Worm (Caenorhabditis elegans) whole organism, young adult: ENCODE measurements around the gene W05B10.4.
A peak's percentile ranks its signal among the peaks of the same experiment; 100 is the strongest.

ENCODE experiments used
- C17E4.6 ChIP-seq: fragments of 200-800 bp; sonication (Bioruptor generic); IDR thresholded peaks from 2 replicates; pipeline ENCODE4 v1.3.6; 2022; ENCODE audit warnings: missing genetic modification reagents, missing genetic modification characterization, missing compliant biosample characterization
- F10E7.11 ChIP-seq: sonication (generic microtip); optimal IDR thresholded peaks from 2 replicates; lab custom pipeline; 2017; ENCODE audit warnings: mild to moderate bottlenecking, missing genetic modification characterization, moderate library complexity, missing compliant biosample characterization
- F22D6.2 ChIP-seq: sonication (generic microtip); optimal IDR thresholded peaks from 2 replicates; lab custom pipeline; 2016; ENCODE audit warnings: mild to moderate bottlenecking, missing genetic modification characterization, missing compliant biosample characterization
- F33H1.4 ChIP-seq: fragments of 200-800 bp; sonication (Bioruptor generic); IDR thresholded peaks from 2 replicates; pipeline ENCODE4 v1.3.6; 2022; ENCODE audit warnings: missing genetic modification reagents, missing genetic modification characterization, missing compliant biosample characterization
- K12H6.12 ChIP-seq: fragments of 200-800 bp; sonication (Bioruptor generic); optimal IDR thresholded peaks from 2 replicates; lab custom pipeline; 2018; ENCODE audit warnings: mild to moderate bottlenecking, missing genetic modification characterization, missing compliant biosample characterization
- T07F8.4 ChIP-seq: sonication (generic microtip); optimal IDR thresholded peaks from 2 replicates; lab custom pipeline; 2016; ENCODE audit warnings: mild to moderate bottlenecking, missing genetic modification characterization, moderate library complexity, missing compliant biosample characterization
- Y53G8AR.9 ChIP-seq: fragments of 200-800 bp; sonication (Bioruptor generic); conservative IDR thresholded peaks from 2 replicates; pipeline ENCODE4 v1.3.6; 2022; ENCODE audit warnings: missing genetic modification reagents, missing genetic modification characterization, missing compliant biosample characterization
- Y56A3A.18 ChIP-seq: fragments of 200-800 bp; sonication (Bioruptor generic); IDR thresholded peaks from 2 replicates; pipeline ENCODE4 v1.3.6; 2022; ENCODE audit warnings: missing genetic modification reagents, missing genetic modification characterization, missing compliant biosample characterization
- ZK185.1 ChIP-seq: sonication (generic microtip); optimal IDR thresholded peaks from 2 replicates; lab custom pipeline; 2016; ENCODE audit warnings: mild to moderate bottlenecking, missing genetic modification characterization, missing compliant biosample characterization; ENCODE audit not compliant: poor library complexity, severe bottlenecking
- ama-1 ChIP-seq, 3 experiments: fragments of 150-350 bp in 1 of 3; sonication (generic microtip) in 2 of 3; optimal IDR thresholded peaks; 2 replicates each; lab custom pipeline; 2014 to 2018; ENCODE audit warnings: missing biosample characterization in 2 of 3, missing genetic modification characterization in 2 of 3, missing genetic modification reagents in 2 of 3
- atf-7 ChIP-seq: sonication (generic microtip); optimal IDR thresholded peaks from 2 replicates; lab custom pipeline; 2017; ENCODE audit warnings: mild to moderate bottlenecking, missing genetic modification characterization, missing compliant biosample characterization
- attf-3 ChIP-seq: fragments of 200-800 bp; sonication (Bioruptor generic); conservative IDR thresholded peaks from 2 replicates; pipeline ENCODE4 v1.3.6; 2022; ENCODE audit warnings: missing genetic modification reagents, missing genetic modification characterization, missing compliant biosample characterization
- attf-5 ChIP-seq: fragments of 200-800 bp; sonication (Bioruptor generic); optimal IDR thresholded peaks from 2 replicates; lab custom pipeline; 2018; ENCODE audit warnings: mild to moderate bottlenecking, missing genetic modification characterization, missing compliant biosample characterization
- bed-2 ChIP-seq: fragments of 200-800 bp; sonication (Bioruptor generic); IDR thresholded peaks from 2 replicates; pipeline ENCODE4 v1.3.6; 2022; ENCODE audit warnings: missing genetic modification reagents, missing genetic modification characterization, missing compliant biosample characterization
- cebp-2 ChIP-seq: fragments of 200-800 bp; sonication (Bioruptor generic); IDR thresholded peaks from 2 replicates; pipeline ENCODE4 v1.3.6; 2022; ENCODE audit warnings: missing genetic modification characterization, missing compliant biosample characterization
- ceh-100 ChIP-seq: fragments of 200-800 bp; sonication (Bioruptor generic); IDR thresholded peaks from 2 replicates; pipeline ENCODE4 v1.3.6; 2022; ENCODE audit warnings: missing genetic modification reagents, missing genetic modification characterization, missing compliant biosample characterization
- ceh-27 ChIP-seq: fragments of 200-800 bp; sonication (Bioruptor generic); optimal IDR thresholded peaks from 2 replicates; lab custom pipeline; 2018; ENCODE audit warnings: mild to moderate bottlenecking, missing genetic modification characterization, moderate library complexity, missing compliant biosample characterization
- chd-7 ChIP-seq: sonication (generic microtip); optimal IDR thresholded peaks from 2 replicates; lab custom pipeline; 2016; ENCODE audit warnings: mild to moderate bottlenecking, missing genetic modification characterization, moderate library complexity, missing compliant biosample characterization
- die-1 ChIP-seq: sonication (generic microtip); optimal IDR thresholded peaks from 2 replicates; lab custom pipeline; 2016; ENCODE audit warnings: missing genotype, mild to moderate bottlenecking, missing genetic modification characterization, missing compliant biosample characterization
- dpff-1 ChIP-seq: sonication (generic microtip); optimal IDR thresholded peaks from 2 replicates; lab custom pipeline; 2017; ENCODE audit warnings: mild to moderate bottlenecking, missing genetic modification characterization, missing compliant biosample characterization
- efl-1 ChIP-seq: fragments of 150-350 bp; optimal IDR thresholded peaks from 2 replicates; lab custom pipeline; 2014; ENCODE audit warnings: missing biosample characterization, missing genetic modification reagents, missing genetic modification characterization
- ekl-4 ChIP-seq: fragments of 200-800 bp; sonication (Bioruptor generic); IDR thresholded peaks from 2 replicates; pipeline ENCODE4 v1.3.6; 2022; ENCODE audit warnings: missing genetic modification reagents, missing genetic modification characterization, missing compliant biosample characterization
- ets-4 ChIP-seq: fragments of 200-800 bp; sonication (Bioruptor generic); optimal IDR thresholded peaks from 2 replicates; lab custom pipeline; 2018; ENCODE audit warnings: mild to moderate bottlenecking, missing genetic modification characterization, missing compliant biosample characterization
- fkh-3 ChIP-seq: sonication (generic microtip); optimal IDR thresholded peaks from 2 replicates; lab custom pipeline; 2016; ENCODE audit warnings: mild to moderate bottlenecking, missing genetic modification characterization, missing compliant biosample characterization
- gei-17 ChIP-seq: fragments of 200-800 bp; sonication (Bioruptor generic); optimal IDR thresholded peaks from 2 replicates; lab custom pipeline; 2018; ENCODE audit warnings: mild to moderate bottlenecking, missing genetic modification characterization, missing compliant biosample characterization
- him-1 ChIP-seq: sonication (generic microtip); optimal IDR thresholded peaks from 2 replicates; lab custom pipeline; 2016; ENCODE audit warnings: missing genotype, missing genetic modification reagents, missing genetic modification characterization, missing compliant biosample characterization
- hmg-1.2 ChIP-seq: fragments of 200-800 bp; sonication (Bioruptor generic); IDR thresholded peaks from 2 replicates; pipeline ENCODE4 v1.3.6; 2022; ENCODE audit warnings: missing genetic modification reagents, missing genetic modification characterization, missing compliant biosample characterization
- lin-35 ChIP-seq, 3 experiments: fragments of 150-350 bp in 2 of 3; sonication (generic microtip) in 1 of 3; optimal IDR thresholded peaks; 2 replicates each; lab custom pipeline; 2014 to 2018; ENCODE audit warnings: missing biosample characterization in 3 of 3, missing genetic modification characterization in 3 of 3, missing genetic modification reagents in 3 of 3
- lin-40 ChIP-seq: sonication (generic microtip); optimal IDR thresholded peaks from 2 replicates; lab custom pipeline; 2016; ENCODE audit warnings: missing genetic modification characterization, mild to moderate bottlenecking, missing compliant biosample characterization, missing genotype, missing genetic modification reagents
- madf-3 ChIP-seq: fragments of 200-800 bp; sonication (Bioruptor generic); IDR thresholded peaks from 2 replicates; pipeline ENCODE4 v1.3.6; 2022; ENCODE audit warnings: missing genetic modification reagents, missing genetic modification characterization, missing compliant biosample characterization
- mcd-1 ChIP-seq: fragments of 200-800 bp; sonication (Bioruptor generic); IDR thresholded peaks from 2 replicates; pipeline ENCODE4 v1.3.6; 2022; ENCODE audit warnings: missing genetic modification reagents, missing genetic modification characterization, missing compliant biosample characterization
- mes-4 ChIP-seq: sonication (generic microtip); optimal IDR thresholded peaks from 2 replicates; lab custom pipeline; 2016; ENCODE audit warnings: missing genotype, missing genetic modification characterization, missing compliant biosample characterization
- nhr-120 ChIP-seq: fragments of 200-800 bp; sonication (Bioruptor generic); IDR thresholded peaks from 2 replicates; pipeline ENCODE4 v1.3.6; 2022; ENCODE audit warnings: missing genetic modification characterization, missing compliant biosample characterization
- nhr-80 ChIP-seq: sonication (generic microtip); optimal IDR thresholded peaks from 2 replicates; lab custom pipeline; 2016; ENCODE audit warnings: missing genetic modification characterization, missing compliant biosample characterization
- nhr-90 ChIP-seq: sonication (generic microtip); optimal IDR thresholded peaks from 2 replicates; lab custom pipeline; 2016; ENCODE audit warnings: missing genotype, mild to moderate bottlenecking, missing genetic modification characterization, missing compliant biosample characterization
- rec-8 ChIP-seq, 2 experiments: sonication (generic microtip); optimal IDR thresholded peaks; 2 replicates each; lab custom pipeline; 2016; ENCODE audit warnings: mild to moderate bottlenecking in 2 of 2, missing genetic modification characterization in 2 of 2, missing genetic modification reagents in 2 of 2, missing genotype in 2 of 2, missing biosample characterization in 1 of 2, missing compliant biosample characterization in 1 of 2, moderate library complexity in 1 of 2
- repo-1 ChIP-seq: sonication (generic microtip); optimal IDR thresholded peaks from 2 replicates; lab custom pipeline; 2017; ENCODE audit warnings: mild to moderate bottlenecking, missing genetic modification characterization, missing compliant biosample characterization
- sea-2 ChIP-seq: fragments of 200-800 bp; sonication (Bioruptor generic); IDR thresholded peaks from 2 replicates; pipeline ENCODE4 v1.3.6; 2022; ENCODE audit warnings: missing genetic modification characterization, missing compliant biosample characterization
- snpc-1.1 ChIP-seq: sonication (generic microtip); optimal IDR thresholded peaks from 2 replicates; lab custom pipeline; 2017; ENCODE audit warnings: missing genetic modification characterization, mild to moderate bottlenecking, missing compliant biosample characterization, antibody characterized with exemption, moderate library complexity, missing genotype, missing genetic modification reagents; ENCODE audit not compliant: insufficient read depth
- snpc-4 ChIP-seq, 5 experiments: fragments of 150-350 bp in 1 of 5; sonication (generic microtip) in 4 of 5; optimal IDR thresholded peaks; 2 replicates each; lab custom pipeline; 2014 to 2018; ENCODE audit warnings: missing genetic modification characterization in 5 of 5, missing biosample characterization in 3 of 5, antibody characterized with exemption in 2 of 5, mild to moderate bottlenecking in 2 of 5, missing compliant biosample characterization in 2 of 5, missing genotype in 2 of 5, moderate library complexity in 2 of 5, missing genetic modification reagents in 1 of 5
- somi-1 ChIP-seq: fragments of 200-800 bp; sonication (Bioruptor generic); optimal IDR thresholded peaks from 2 replicates; lab custom pipeline; 2018; ENCODE audit warnings: mild to moderate bottlenecking, missing genetic modification characterization, missing compliant biosample characterization
- tlf-1 ChIP-seq: fragments of 200-800 bp; sonication (Bioruptor generic); optimal IDR thresholded peaks from 2 replicates; lab custom pipeline; 2018; ENCODE audit warnings: mild to moderate bottlenecking, missing genetic modification characterization, missing compliant biosample characterization
- ztf-22 ChIP-seq: fragments of 200-800 bp; sonication (Bioruptor generic); optimal IDR thresholded peaks from 2 replicates; lab custom pipeline; 2018; ENCODE audit warnings: mild to moderate bottlenecking, missing genetic modification characterization, moderate library complexity, missing compliant biosample characterization
- ztf-25 ChIP-seq: fragments of 200-800 bp; sonication (Bioruptor generic); IDR thresholded peaks from 2 replicates; pipeline ENCODE4 v1.3.6; 2022; ENCODE audit warnings: missing genetic modification reagents, missing genetic modification characterization, missing compliant biosample characterization
- ztf-6 ChIP-seq: fragments of 200-800 bp; sonication (Bioruptor generic); IDR thresholded peaks from 2 replicates; pipeline ENCODE4 v1.3.6; 2022; ENCODE audit warnings: missing genetic modification reagents, missing genetic modification characterization, missing compliant biosample characterization

W05B10.4 gene

DNA sequence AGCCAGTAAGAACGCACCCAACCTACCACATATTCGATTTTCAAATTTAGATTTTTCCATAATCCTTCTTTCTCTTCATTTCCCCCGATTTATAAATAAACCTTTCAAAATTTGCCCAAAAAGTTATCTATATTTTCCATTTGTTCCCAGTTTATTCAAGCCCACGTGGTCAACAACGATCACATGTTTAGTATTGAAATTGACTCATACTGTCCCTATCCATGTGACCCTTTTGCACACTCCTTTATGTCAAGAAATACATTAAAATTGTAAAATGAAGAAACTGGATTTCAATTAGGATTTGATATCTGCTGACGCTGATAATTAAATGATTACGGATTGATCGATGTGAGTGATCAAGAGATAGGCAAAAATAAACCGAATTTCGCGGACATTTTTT is 32.8 kb upstream of the W05B10.4 start:
- no peak for TF ChIP-seq Y56A3A.18 (GFP tag; lab: Robert Waterston, UW)
- TF ChIP-seq nhr-80, result peak; percentile 13
- peak; percentile 17 for TF ChIP-seq somi-1 (GFP tag; lab: Kevin White, UChicago)
- TF ChIP-seq attf-3 (GFP tag; lab: Robert Waterston, UW), result no peak
- no peak for TF ChIP-seq mes-4 (tag; lab: Kevin White, UChicago)
- TF ChIP-seq, all 124 proteins: peak for 2

- no peak for TF ChIP-seq madf-3
- TF ChIP-seq C17E4.6 (GFP tag; lab: Robert Waterston, UW), result no peak
- TF ChIP-seq dpff-1 (tag; lab: Kevin White, UChicago), result no peak
- TF ChIP-seq ztf-6 (GFP tag; lab: Robert Waterston, UW), result no peak
- no peak for TF ChIP-seq ama-1 (optimal IDR thresholded peaks at IDR 0.05; lab: Kevin White, UChicago)
- no peak for TF ChIP-seq ama-1 (GFP tag; optimal IDR thresholded peaks at IDR 0.05; lab: Kevin White, UChicago)
- no peak for TF ChIP-seq bed-2 (GFP tag; lab: Robert Waterston, UW)
- no peak for TF ChIP-seq K12H6.12 (tag; lab: Kevin White, UChicago)
- no peak for TF ChIP-seq nhr-90 (tag; lab: Kevin White, UChicago)
- no peak for TF ChIP-seq him-1
- no peak for TF ChIP-seq Y53G8AR.9 (GFP tag; lab: Robert Waterston, UW)
Observed at ce11 chrV:12636248-12636647, 31.8 kb upstream of the W05B10.4 start.

ce11 chrV:12637238-12637690 is 30.8 kb upstream of the W05B10.4 start, which contains the start of gene F56H9.2:
TSS of gene F56H9.2 (plus strand) at chrV:12637663.
- TF ChIP-seq snpc-4 (GFP tag; optimal IDR thresholded peaks at IDR 0.05; lab: Kevin White, UChicago), result no peak
- peak in 1 of 4 experiments; percentile 20 for TF ChIP-seq snpc-4 (tag; optimal IDR thresholded peaks at IDR 0.05; lab: Kevin White, UChicago)
- peak; percentile 68 for TF ChIP-seq chd-7
- no peak for TF ChIP-seq ztf-25 (GFP tag; lab: Robert Waterston, UW)
- TF ChIP-seq atf-7 (tag; lab: Kevin White, UChicago), result peak; percentile 60
- TF ChIP-seq snpc-1.1 (tag; lab: Kevin White, UChicago), result no peak
- TF ChIP-seq repo-1, result no peak
- peak; percentile 67 for TF ChIP-seq lin-40 (tag; lab: Kevin White, UChicago)
- no peak for TF ChIP-seq ceh-27
- TF ChIP-seq ceh-100 (GFP tag; lab: Robert Waterston, UW), result no peak
- no peak for TF ChIP-seq T07F8.4 (tag; lab: Kevin White, UChicago)
- peak; percentile 11 for TF ChIP-seq ets-4 (GFP tag; lab: Kevin White, UChicago)
- TF ChIP-seq ztf-22 (GFP tag; lab: Kevin White, UChicago), result peak; percentile 73
- no peak for TF ChIP-seq cebp-2 (GFP tag; lab: Robert Waterston, UW)
- no peak for TF ChIP-seq him-1
- TF ChIP-seq rec-8 (tag; optimal IDR thresholded peaks at IDR 0.05; lab: Kevin White, UChicago), result no peak
- no peak for TF ChIP-seq nhr-120 (GFP tag; lab: Robert Waterston, UW)
- TF ChIP-seq tlf-1, result no peak
- peak; percentile 50; the same call in 1 of the 2 replicates for TF ChIP-seq hmg-1.2 (GFP tag; lab: Robert Waterston, UW)
- TF ChIP-seq F33H1.4 (GFP tag; lab: Robert Waterston, UW), result no peak
- peak; percentile 43; the same call in 1 of the 2 replicates for TF ChIP-seq mcd-1 (GFP tag; lab: Robert Waterston, UW)
- TF ChIP-seq ekl-4 (GFP tag; lab: Robert Waterston, UW), result peak; percentile 46; the same call in 1 of the 2 replicates
- no peak for TF ChIP-seq gei-17 (GFP tag; lab: Kevin White, UChicago)
- peak in 1 of 3 experiments; percentile 18 for TF ChIP-seq lin-35 (GFP tag; optimal IDR thresholded peaks at IDR 0.05; lab: Kevin White, UChicago)
- peak; percentile 55 for TF ChIP-seq attf-5 (GFP tag; lab: Kevin White, UChicago)
- TF ChIP-seq die-1 (tag; lab: Kevin White, UChicago), result peak; percentile 5
- no peak for TF ChIP-seq ZK185.1 (tag; lab: Kevin White, UChicago)
- no peak for TF ChIP-seq efl-1 (GFP tag; lab: Kevin White, UChicago)
- TF ChIP-seq F22D6.2 (tag; lab: Kevin White, UChicago), result peak; percentile 82
- TF ChIP-seq fkh-3 (tag; lab: Kevin White, UChicago), result no peak
- TF ChIP-seq F10E7.11 (tag; lab: Kevin White, UChicago), result no peak
- peak; percentile 67 for TF ChIP-seq K12H6.12 (tag; lab: Kevin White, UChicago)
- TF ChIP-seq sea-2 (GFP tag; lab: Robert Waterston, UW), result no peak
